Worm (Caenorhabditis elegans) whole organism, L1 larva: ENCODE results near the gene nprl-3.

Experiments used
- C04F5.9 ChIP-seq: sonication (generic microtip); optimal IDR thresholded peaks from 2 replicates; lab custom pipeline; 2016; ENCODE audit warnings: missing genetic modification characterization, missing compliant biosample characterization
- C16A3.4 ChIP-seq: fragments of 150-350 bp; optimal IDR thresholded peaks from 2 replicates; lab custom pipeline; 2014; ENCODE audit warnings: missing biosample characterization, missing genetic modification characterization
- F16B12.6 ChIP-seq: fragments of 150-350 bp; optimal IDR thresholded peaks from 2 replicates; lab custom pipeline; 2014; ENCODE audit warnings: missing biosample characterization, missing genetic modification characterization
- aly-2 ChIP-seq: fragments of 150-350 bp; optimal IDR thresholded peaks from 2 replicates; lab custom pipeline; 2014; ENCODE audit warnings: missing biosample characterization, missing genetic modification characterization
- ama-1 ChIP-seq: fragments of 150-350 bp; optimal IDR thresholded peaks from 2 replicates; lab custom pipeline; 2014
- ceh-63 ChIP-seq: fragments of 200-800 bp; sonication (Bioruptor generic); optimal IDR thresholded peaks from 2 replicates; lab custom pipeline; 2018; ENCODE audit warnings: mild to moderate bottlenecking, missing genetic modification characterization, missing compliant biosample characterization
- ceh-8 ChIP-seq: fragments of 200-800 bp; sonication (Bioruptor generic); optimal IDR thresholded peaks from 2 replicates; lab custom pipeline; 2018; ENCODE audit warnings: mild to moderate bottlenecking, missing genetic modification characterization, moderate library complexity, missing compliant biosample characterization
- ceh-88 ChIP-seq: fragments of 200-800 bp; sonication (Bioruptor generic); IDR thresholded peaks from 2 replicates; pipeline ENCODE4 v1.3.6; 2022; ENCODE audit warnings: missing genetic modification characterization, missing compliant biosample characterization
- ceh-90 ChIP-seq: sonication (generic microtip); optimal IDR thresholded peaks from 2 replicates; lab custom pipeline; 2016; ENCODE audit warnings: missing genetic modification characterization, missing compliant biosample characterization
- dsc-1 ChIP-seq: sonication (generic microtip); optimal IDR thresholded peaks from 2 replicates; lab custom pipeline; 2016; ENCODE audit warnings: mild to moderate bottlenecking, missing genetic modification characterization, missing compliant biosample characterization
- efl-1 ChIP-seq, 4 experiments: fragments of 150-350 bp; optimal IDR thresholded peaks in 3 of 4; peaks in 1 of 4; 1 replicate in 1 of 4; 2 replicates in 3 of 4; lab custom pipeline; 2014; ENCODE audit warnings: missing biosample characterization in 2 of 4, missing genetic modification characterization in 2 of 4, missing genetic modification reagents in 2 of 4
- efl-3 ChIP-seq: fragments of 200-800 bp; sonication (Bioruptor generic); optimal IDR thresholded peaks from 2 replicates; lab custom pipeline; 2018; ENCODE audit warnings: mild to moderate bottlenecking, missing genetic modification characterization, missing compliant biosample characterization
- egl-13 ChIP-seq: sonication (generic microtip); optimal IDR thresholded peaks from 2 replicates; lab custom pipeline; 2016; ENCODE audit warnings: missing genotype, missing genetic modification reagents, missing genetic modification characterization, missing compliant biosample characterization
- egl-27 ChIP-seq, 2 experiments: fragments of 150-350 bp in 1 of 2; sonication (generic microtip); optimal IDR thresholded peaks; 3 replicates each; lab custom pipeline; 2017 to 2018; ENCODE audit warnings: missing biosample characterization in 2 of 2, missing genetic modification characterization in 2 of 2, missing genetic modification reagents in 2 of 2
- elt-2 ChIP-seq: sonication (generic microtip); optimal IDR thresholded peaks from 2 replicates; lab custom pipeline; 2016; ENCODE audit warnings: missing genetic modification characterization, mild to moderate bottlenecking, inconsistent platforms, missing compliant biosample characterization, missing genetic modification reagents
- ets-5 ChIP-seq: fragments of 200-800 bp; sonication (Bioruptor generic); IDR thresholded peaks from 2 replicates; pipeline ENCODE4 v1.3.6; 2022; ENCODE audit warnings: missing genetic modification characterization, missing compliant biosample characterization
- fos-1 ChIP-seq: fragments of 150-350 bp; optimal IDR thresholded peaks from 2 replicates; lab custom pipeline; 2014; ENCODE audit warnings: missing biosample characterization, missing genetic modification characterization
- grh-1 ChIP-seq: fragments of 200-800 bp; sonication (Bioruptor generic); IDR thresholded peaks from 2 replicates; pipeline ENCODE4 v1.3.6; 2022; ENCODE audit warnings: missing genetic modification reagents, missing genetic modification characterization, missing compliant biosample characterization
- hpl-2 ChIP-seq: fragments of 150-350 bp; optimal IDR thresholded peaks from 2 replicates; lab custom pipeline; 2014; ENCODE audit warnings: missing biosample characterization, missing genetic modification reagents, missing genetic modification characterization
- irx-1 ChIP-seq: sonication (generic microtip); optimal IDR thresholded peaks from 2 replicates; lab custom pipeline; 2016; ENCODE audit warnings: missing genetic modification characterization, missing compliant biosample characterization
- lin-35 ChIP-seq, 2 experiments: fragments of 150-350 bp; optimal IDR thresholded peaks; 2 replicates each; lab custom pipeline; 2014; ENCODE audit warnings: missing biosample characterization in 2 of 2, missing genetic modification characterization in 2 of 2, missing genetic modification reagents in 2 of 2
- lin-39 ChIP-seq: fragments of 150-350 bp; optimal IDR thresholded peaks from 2 replicates; lab custom pipeline; 2014; ENCODE audit warnings: missing biosample characterization, missing genetic modification reagents, missing genetic modification characterization
- lir-3 ChIP-seq: sonication (generic microtip); optimal IDR thresholded peaks from 2 replicates; lab custom pipeline; 2016; ENCODE audit warnings: mild to moderate bottlenecking, missing genetic modification characterization, moderate library complexity, missing compliant biosample characterization; ENCODE audit not compliant: poor library complexity
- lsy-2 ChIP-seq, 2 experiments: fragments of 150-350 bp; optimal IDR thresholded peaks; 2 replicates each; lab custom pipeline; 2014; ENCODE audit warnings: missing biosample characterization in 2 of 2, missing genetic modification characterization in 2 of 2
- mab-9 ChIP-seq: fragments of 200-800 bp; sonication (Bioruptor generic); IDR thresholded peaks from 2 replicates; pipeline ENCODE4 v1.3.6; 2022; ENCODE audit warnings: missing genetic modification reagents, missing genetic modification characterization, missing compliant biosample characterization
- mdl-1 ChIP-seq, 2 experiments: fragments of 150-350 bp; optimal IDR thresholded peaks; 2 replicates each; lab custom pipeline; 2014 to 2017; ENCODE audit warnings: missing biosample characterization in 2 of 2, missing genetic modification characterization in 2 of 2, inconsistent platforms in 1 of 2
- mep-1 ChIP-seq: fragments of 150-350 bp; optimal IDR thresholded peaks from 2 replicates; lab custom pipeline; 2014; ENCODE audit warnings: missing biosample characterization, missing genetic modification characterization
- nhr-11 ChIP-seq: fragments of 150-350 bp; optimal IDR thresholded peaks from 2 replicates; lab custom pipeline; 2014; ENCODE audit warnings: missing biosample characterization, missing genetic modification characterization
- nhr-12 ChIP-seq: sonication (generic microtip); optimal IDR thresholded peaks from 2 replicates; lab custom pipeline; 2017; ENCODE audit warnings: missing biosample characterization, missing genetic modification characterization
- nhr-20 ChIP-seq: sonication (generic microtip); optimal IDR thresholded peaks from 2 replicates; lab custom pipeline; 2016; ENCODE audit warnings: mild to moderate bottlenecking, missing genetic modification characterization, missing compliant biosample characterization
- nhr-237 ChIP-seq: fragments of 150-350 bp; optimal IDR thresholded peaks from 2 replicates; lab custom pipeline; 2014; ENCODE audit warnings: missing biosample characterization, missing genetic modification characterization
- nhr-28 ChIP-seq: fragments of 150-350 bp; optimal IDR thresholded peaks from 2 replicates; lab custom pipeline; 2014; ENCODE audit warnings: missing biosample characterization, missing genetic modification characterization
- nhr-71 ChIP-seq: sonication (generic microtip); optimal IDR thresholded peaks from 2 replicates; lab custom pipeline; 2016; ENCODE audit warnings: mild to moderate bottlenecking, missing genetic modification characterization, moderate library complexity, missing compliant biosample characterization
- nhr-76 ChIP-seq: sonication (generic microtip); optimal IDR thresholded peaks from 2 replicates; lab custom pipeline; 2017; ENCODE audit warnings: missing biosample characterization, missing genetic modification characterization
- nhr-85 ChIP-seq: sonication (generic microtip); peaks from one replicate; lab custom pipeline; 2016; ENCODE audit warnings: missing genetic modification characterization, inconsistent platforms, missing compliant biosample characterization
- pax-3 ChIP-seq: fragments of 200-800 bp; sonication (Bioruptor generic); optimal IDR thresholded peaks from 2 replicates; lab custom pipeline; 2018; ENCODE audit warnings: mild to moderate bottlenecking, missing genetic modification characterization, moderate library complexity, missing compliant biosample characterization
- rnt-1 ChIP-seq: sonication (generic microtip); optimal IDR thresholded peaks from 2 replicates; lab custom pipeline; 2016; ENCODE audit warnings: mild to moderate bottlenecking, missing genetic modification characterization, moderate library complexity, missing compliant biosample characterization
- snu-23 ChIP-seq: sonication (generic microtip); optimal IDR thresholded peaks from 2 replicates; lab custom pipeline; 2016; ENCODE audit warnings: missing genetic modification characterization, missing compliant biosample characterization
- sptf-1 ChIP-seq: fragments of 150-350 bp; optimal IDR thresholded peaks from 2 replicates; lab custom pipeline; 2014; ENCODE audit warnings: missing biosample characterization, missing genetic modification characterization
- swsn-7 ChIP-seq: sonication (generic microtip); optimal IDR thresholded peaks from 2 replicates; lab custom pipeline; 2016; ENCODE audit warnings: missing genetic modification characterization, missing compliant biosample characterization
- unc-130 ChIP-seq: fragments of 150-350 bp; optimal IDR thresholded peaks from 2 replicates; lab custom pipeline; 2017; ENCODE audit warnings: missing biosample characterization, missing genetic modification characterization, inconsistent platforms
- unc-62 ChIP-seq: fragments of 150-350 bp; optimal IDR thresholded peaks from 2 replicates; lab custom pipeline; 2014; ENCODE audit warnings: missing biosample characterization, missing genetic modification reagents, missing genetic modification characterization
- vab-15 ChIP-seq: sonication (generic microtip); optimal IDR thresholded peaks from 2 replicates; lab custom pipeline; 2017; ENCODE audit warnings: missing genotype, mild to moderate bottlenecking, missing genetic modification characterization, missing compliant biosample characterization
- xbp-1 ChIP-seq: sonication (generic microtip); optimal IDR thresholded peaks from 2 replicates; lab custom pipeline; 2016; ENCODE audit warnings: missing genetic modification characterization, missing compliant biosample characterization
- zag-1 ChIP-seq: fragments of 150-350 bp; optimal IDR thresholded peaks from 2 replicates; lab custom pipeline; 2014; ENCODE audit warnings: missing biosample characterization, missing genetic modification characterization
- zip-4 ChIP-seq: fragments of 200-800 bp; sonication (Bioruptor generic); optimal IDR thresholded peaks from 2 replicates; lab custom pipeline; 2018; ENCODE audit warnings: mild to moderate bottlenecking, missing genetic modification characterization, moderate library complexity, missing compliant biosample characterization
- ztf-11 ChIP-seq, 2 experiments: sonication (generic microtip); optimal IDR thresholded peaks; 2 replicates each; lab custom pipeline; 2016 to 2017; ENCODE audit warnings: missing genetic modification characterization in 2 of 2, missing biosample characterization in 1 of 2, missing compliant biosample characterization in 1 of 2
- ztf-4 ChIP-seq: fragments of 150-350 bp; optimal IDR thresholded peaks from 2 replicates; lab custom pipeline; 2014; ENCODE audit warnings: missing biosample characterization, missing genetic modification characterization

The nprl-3 gene

DNA sequence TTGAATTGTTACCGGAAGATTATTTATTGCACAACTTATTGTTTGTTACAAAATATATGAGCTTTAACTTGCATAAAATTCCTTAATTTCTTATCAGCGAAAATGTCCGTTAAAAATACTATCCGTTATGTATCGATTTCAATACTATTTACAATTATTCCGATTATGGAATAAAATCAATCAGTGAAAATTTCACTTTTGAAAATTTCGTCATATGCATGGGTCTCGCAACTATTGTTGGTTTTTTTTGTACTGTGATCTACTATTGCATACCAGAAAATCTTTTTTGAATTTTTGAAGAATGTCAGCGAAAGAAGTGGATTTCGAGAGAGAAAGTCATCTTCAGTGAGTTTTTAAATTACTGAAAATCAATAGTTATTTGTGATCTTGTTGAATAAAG, at the start of gene nprl-3:
Gene nprl-3 (plus strand): TSS at position 301 of the 400 bp plus-strand sequence.
- TF ChIP-seq F16B12.6: no peak
- TF ChIP-seq unc-130 (tag; lab: Kevin White, UChicago): no peak
- TF ChIP-seq mep-1 (tag; lab: Kevin White, UChicago): no peak
- no peak for TF ChIP-seq sptf-1 (tag; lab: Kevin White, UChicago)
- TF ChIP-seq egl-13 (tag; lab: Kevin White, UChicago): no peak
- TF ChIP-seq hpl-2 (GFP tag; lab: Kevin White, UChicago): no peak
- TF ChIP-seq nhr-85 (tag; lab: Kevin White, UChicago): no peak
- no peak for TF ChIP-seq nhr-76 (tag; lab: Kevin White, UChicago)
- no peak for TF ChIP-seq nhr-20 (tag; lab: Kevin White, UChicago)
- no peak for TF ChIP-seq snu-23
- TF ChIP-seq grh-1 (GFP tag; lab: Robert Waterston, UW): no peak
- TF ChIP-seq fos-1 (tag; lab: Kevin White, UChicago): no peak
- TF ChIP-seq lir-3 (tag; lab: Kevin White, UChicago): no peak
- TF ChIP-seq lsy-2 (tag; optimal IDR thresholded peaks at IDR 0.05; lab: Kevin White, UChicago): no peak

DNA sequence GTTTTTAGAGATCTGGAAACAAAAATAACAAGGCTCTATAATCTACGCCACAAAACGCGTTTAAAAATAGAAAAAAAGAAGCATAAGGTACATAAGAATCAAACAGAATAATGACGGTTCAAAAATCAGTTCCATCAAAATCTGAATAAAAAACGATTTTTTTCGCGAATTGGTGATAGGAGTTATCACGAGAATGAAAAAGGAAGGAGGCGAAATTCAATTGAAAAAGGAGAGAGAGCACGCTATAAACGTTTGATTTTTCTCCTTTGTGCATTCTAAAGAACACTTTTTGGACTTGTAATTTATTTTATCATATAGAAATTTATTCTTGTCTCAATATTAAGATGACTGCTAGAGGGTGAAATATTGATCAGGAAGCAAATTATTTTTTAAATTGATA, 45.9 kb upstream of the nprl-3 start:
- no peak for TF ChIP-seq ceh-88 (GFP tag; lab: Robert Waterston, UW)
- TF ChIP-seq snu-23: no peak
- TF ChIP-seq elt-2 (tag; lab: Kevin White, UChicago): peak; percentile 27
- no peak for TF ChIP-seq mdl-1 (tag; optimal IDR thresholded peaks at IDR 0.05; lab: Kevin White, UChicago)
- TF ChIP-seq lin-35 (GFP tag; optimal IDR thresholded peaks at IDR 0.05; lab: Kevin White, UChicago): peak in 1 of 2 experiments; percentile 0
- TF ChIP-seq, all 84 proteins: peak for 2

DNA sequence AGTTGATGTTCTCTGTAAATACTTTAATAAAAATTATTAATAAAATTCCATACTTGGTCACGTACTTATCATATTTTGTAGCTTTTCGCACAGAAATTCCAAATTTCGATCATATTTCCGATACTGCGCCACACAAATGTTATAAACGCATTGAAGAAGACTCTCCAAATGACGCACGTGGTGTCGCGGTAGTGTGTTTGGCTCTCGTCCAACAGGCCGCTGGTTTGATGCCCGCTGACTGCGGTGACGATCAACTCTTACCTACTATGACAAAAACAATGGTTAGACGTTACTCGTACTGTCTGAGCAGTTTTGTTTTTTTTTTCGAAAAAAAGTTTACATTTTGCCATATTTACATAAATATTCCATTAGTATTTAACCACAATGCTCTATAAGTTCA, 44.4 kb upstream of the nprl-3 start:
- TF ChIP-seq pax-3 (tag; lab: Kevin White, UChicago) (no peak), ets-5 (GFP tag; lab: Robert Waterston, UW) (no peak), nhr-71 (tag; lab: Kevin White, UChicago) (peak; percentile 79), unc-130 (tag; lab: Kevin White, UChicago) (peak; percentile 81), C04F5.9 (no peak), elt-2 (tag; lab: Kevin White, UChicago) (peak; percentile 35), nhr-11 (no peak), ceh-63 (GFP tag; lab: Kevin White, UChicago) (no peak), ztf-11 (tag; optimal IDR thresholded peaks at IDR 0.05; lab: Kevin White, UChicago) (peak in 1 of 2 experiments; percentile 39), nhr-28 (tag; lab: Kevin White, UChicago) (no peak), egl-27 (tag; optimal IDR thresholded peaks at IDR 0.05; lab: Kevin White, UChicago) (no peak), nhr-20 (tag; lab: Kevin White, UChicago) (peak; percentile 68), C16A3.4 (tag; lab: Kevin White, UChicago) (peak; percentile 64), grh-1 (GFP tag; lab: Robert Waterston, UW) (no peak), ztf-4 (tag; lab: Kevin White, UChicago) (no peak), nhr-12 (no peak), mep-1 (tag; lab: Kevin White, UChicago) (peak; percentile 80), unc-62 (GFP tag; lab: Kevin White, UChicago) (no peak), ceh-8 (GFP tag; lab: Kevin White, UChicago) (no peak), nhr-76 (tag; lab: Kevin White, UChicago) (no peak), ama-1 (lab: Kevin White, UChicago) (no peak), lin-39 (tag; lab: Kevin White, UChicago) (no peak), swsn-7 (tag; lab: Kevin White, UChicago) (peak; percentile 74), lin-35 (GFP tag; optimal IDR thresholded peaks at IDR 0.05; lab: Kevin White, UChicago) (peak; percentile 66 to 80), efl-3 (no peak), dsc-1 (peak; percentile 68), rnt-1 (tag; lab: Kevin White, UChicago) (peak; percentile 81), xbp-1 (tag; lab: Kevin White, UChicago) (peak; percentile 64), efl-1 (optimal IDR thresholded peaks at IDR 0.05; lab: Kevin White, UChicago) (peak; percentile 56), efl-1 (GFP tag; optimal IDR thresholded peaks at IDR 0.05 in 1 of 2; lab: Kevin White, UChicago) (peak; percentile 51 to 95), lir-3 (tag; lab: Kevin White, UChicago) (peak; percentile 36), ceh-90 (tag; lab: Kevin White, UChicago) (no peak), mdl-1 (tag; optimal IDR thresholded peaks at IDR 0.05; lab: Kevin White, UChicago) (peak in 1 of 2 experiments; percentile 91), mab-9 (GFP tag; lab: Robert Waterston, UW) (no peak), lsy-2 (tag; optimal IDR thresholded peaks at IDR 0.05; lab: Kevin White, UChicago) (peak; percentile 48 to 72), vab-15 (tag; lab: Kevin White, UChicago) (no peak), zip-4 (GFP tag; lab: Kevin White, UChicago) (no peak), zag-1 (tag; lab: Kevin White, UChicago) (no peak), aly-2 (tag; lab: Kevin White, UChicago) (peak; percentile 57), irx-1 (tag; lab: Kevin White, UChicago) (peak; percentile 61), nhr-237 (tag; lab: Kevin White, UChicago) (no peak)
